Fruit fly (Drosophila melanogaster) whole organism, pupa: ENCODE measurements around the gene CG2964.

Experiments used
- CG10348 ChIP-seq: fragments of 200-800 bp; sonication (Bioruptor generic); IDR thresholded peaks from 2 replicates; pipeline ENCODE4 v1.3.6; 2022; ENCODE audit warnings: missing biosample characterization, missing genetic modification characterization
- CG12605 ChIP-seq: fragments of 200-800 bp; sonication (Bioruptor generic); IDR thresholded peaks from 2 replicates; pipeline ENCODE4 v1.3.6; 2022; ENCODE audit warnings: missing biosample characterization, missing genetic modification characterization
- CG13204 ChIP-seq: fragments of 200-800 bp; sonication (Bioruptor generic); optimal IDR thresholded peaks from 2 replicates; lab custom pipeline; 2018; ENCODE audit warnings: missing biosample characterization, mild to moderate bottlenecking, missing genetic modification characterization, moderate library complexity
- CG14655 ChIP-seq: fragments of 200-800 bp; sonication (Bioruptor generic); optimal IDR thresholded peaks from 3 replicates; lab custom pipeline; 2017; ENCODE audit warnings: mild to moderate bottlenecking, missing biosample characterization, missing genetic modification reagents, missing genetic modification characterization
- CG15710 ChIP-seq: fragments of 200-800 bp; sonication (Bioruptor generic); optimal IDR thresholded peaks from 2 replicates; lab custom pipeline; 2018; ENCODE audit warnings: missing biosample characterization, mild to moderate bottlenecking, missing genetic modification characterization, moderate library complexity
- CG17806 ChIP-seq: fragments of 200-800 bp; sonication (Bioruptor generic); optimal IDR thresholded peaks from 2 replicates; lab custom pipeline; 2018; ENCODE audit warnings: missing biosample characterization, mild to moderate bottlenecking, missing genetic modification characterization, moderate library complexity
- CG32121 ChIP-seq: fragments of 200-800 bp; sonication (Bioruptor generic); IDR thresholded peaks from 2 replicates; pipeline ENCODE4 v1.3.6; 2022; ENCODE audit warnings: missing biosample characterization, missing genetic modification characterization
- CG34367 ChIP-seq: fragments of 200-800 bp; sonication (Bioruptor generic); optimal IDR thresholded peaks from 2 replicates; lab custom pipeline; 2018; ENCODE audit warnings: missing biosample characterization, mild to moderate bottlenecking, missing genetic modification characterization
- CG4496 ChIP-seq: fragments of 200-800 bp; sonication (Bioruptor generic); IDR thresholded peaks from 3 replicates; pipeline ENCODE4 v1.3.6; 2022; ENCODE audit warnings: missing biosample characterization, missing genetic modification characterization
- CG8159 ChIP-seq: fragments of 200-800 bp; sonication (Bioruptor generic); optimal IDR thresholded peaks from 3 replicates; lab custom pipeline; 2018; ENCODE audit warnings: missing biosample characterization, mild to moderate bottlenecking, missing genetic modification characterization, moderate library complexity
- CG8301 ChIP-seq: fragments of 200-800 bp; sonication (Bioruptor generic); optimal IDR thresholded peaks from 2 replicates; lab custom pipeline; 2018; ENCODE audit warnings: missing biosample characterization, mild to moderate bottlenecking, missing genetic modification characterization
- CG9948 ChIP-seq: fragments of 200-800 bp; sonication (Bioruptor generic); optimal IDR thresholded peaks from 2 replicates; lab custom pipeline; 2018; ENCODE audit warnings: missing biosample characterization, mild to moderate bottlenecking, missing genetic modification characterization, moderate library complexity
- D1 ChIP-seq: fragments of 200-800 bp; sonication (Bioruptor generic); optimal IDR thresholded peaks from 2 replicates; lab custom pipeline; 2018; ENCODE audit warnings: missing biosample characterization, mild to moderate bottlenecking, missing genetic modification characterization, moderate library complexity
- EcR ChIP-seq: fragments of 200-800 bp; sonication (Bioruptor generic); optimal IDR thresholded peaks from 3 replicates; lab custom pipeline; 2019; ENCODE audit warnings: missing biosample characterization, missing genetic modification characterization, mild to moderate bottlenecking, moderate library complexity, missing genetic modification reagents
- Ets98B ChIP-seq: fragments of 200-800 bp; sonication (Bioruptor generic); IDR thresholded peaks from 2 replicates; pipeline ENCODE4 v1.3.6; 2022; ENCODE audit warnings: missing biosample characterization, missing genetic modification characterization
- Pif1A ChIP-seq: fragments of 200-800 bp; sonication (Bioruptor generic); optimal IDR thresholded peaks from 3 replicates; lab custom pipeline; 2016; ENCODE audit warnings: missing biosample characterization, missing genetic modification characterization
- Pif1B ChIP-seq: fragments of 200-800 bp; sonication (Bioruptor generic); optimal IDR thresholded peaks from 3 replicates; lab custom pipeline; 2016; ENCODE audit warnings: missing biosample characterization, missing genetic modification characterization
- Snoo ChIP-seq: fragments of 200-800 bp; sonication (Bioruptor generic); optimal IDR thresholded peaks from 3 replicates; lab custom pipeline; 2017; ENCODE audit warnings: missing biosample characterization, mild to moderate bottlenecking, missing genetic modification characterization, inconsistent platforms
- fd96Ca ChIP-seq: fragments of 200-800 bp; sonication (Bioruptor generic); IDR thresholded peaks from 3 replicates; pipeline ENCODE4 v1.3.6; 2022; ENCODE audit warnings: missing biosample characterization, missing genetic modification characterization
- gl ChIP-seq: fragments of 200-800 bp; sonication (Bioruptor generic); optimal IDR thresholded peaks from 2 replicates; lab custom pipeline; 2018; ENCODE audit warnings: missing biosample characterization, mild to moderate bottlenecking, missing genetic modification characterization
- rn ChIP-seq: fragments of 200-800 bp; sonication (Bioruptor generic); IDR thresholded peaks from 2 replicates; pipeline ENCODE4 v1.3.6; 2022; ENCODE audit warnings: missing biosample characterization, missing genetic modification characterization

CG2964 gene

dm6 chr2L:2855204-2855768, 43.0 kb downstream of the CG2964 start:
- TF ChIP-seq Ets98B (GFP tag; lab: Robert Waterston, UW) (0 out of 2 replicates have a peak, but pooled peaks have one; percentile 0), CG8159 (peak; percentile 94), EcR (GFP tag; lab: Kevin White, UChicago) (no peak), CG8301 (tag; lab: Kevin White, UChicago) (no peak), CG32121 (GFP tag; lab: Robert Waterston, UW) (no peak)

dm6 chr2L:2855773-2856615, 43.8 kb downstream of the CG2964 start, which contains the start of the genes CG3104 and RpS21:
Gene CG3104 (minus strand): TSS chr2L:2855778.
Gene RpS21 (plus strand): TSS chr2L:2856070.
- TF ChIP-seq Pif1B (GFP tag; lab: Kevin White, UChicago) (peak; percentile 9), CG8159 (no peak), CG32121 (GFP tag; lab: Robert Waterston, UW) (peak; percentile 36; the same call in 1 of the 2 replicates), CG14655 (peak; percentile 67), Ets98B (GFP tag; lab: Robert Waterston, UW) (peak; percentile 60; the same call in 1 of the 2 replicates), CG4496 (GFP tag; lab: Robert Waterston, UW) (peak; percentile 84), CG12605 (GFP tag; lab: Robert Waterston, UW) (peak; percentile 53; the same call in 1 of the 2 replicates), CG13204 (GFP tag; lab: Kevin White, UChicago) (peak; percentile 48), CG9948 (tag; lab: Kevin White, UChicago) (peak; percentile 24), fd96Ca (GFP tag; lab: Robert Waterston, UW) (peak; percentile 59; the same call in 2 of the 3 replicates), CG8301 (tag; lab: Kevin White, UChicago) (peak; percentile 1), EcR (GFP tag; lab: Kevin White, UChicago) (no peak), Snoo (tag; lab: Kevin White, UChicago) (peak; percentile 86), CG17806 (tag; lab: Kevin White, UChicago) (peak; percentile 37), gl (no peak), CG10348 (GFP tag; lab: Robert Waterston, UW) (no peak), CG15710 (tag; lab: Kevin White, UChicago) (peak; percentile 53), D1 (tag; lab: Kevin White, UChicago) (no peak), CG34367 (tag; lab: Kevin White, UChicago) (peak; percentile 57), Pif1A (GFP tag; lab: Kevin White, UChicago) (peak; percentile 54), rn (peak; percentile 63)

- TF ChIP-seq Pif1B (GFP tag; lab: Kevin White, UChicago) (peak; percentile 48), CG8159 (peak; percentile 18), CG4496 (GFP tag; lab: Robert Waterston, UW) (0 out of 3 replicates have a peak, but pooled peaks have one; percentile 17), CG8301 (tag; lab: Kevin White, UChicago) (no peak), CG32121 (GFP tag; lab: Robert Waterston, UW) (no peak), EcR (GFP tag; lab: Kevin White, UChicago) (peak; percentile 21), Ets98B (GFP tag; lab: Robert Waterston, UW) (peak; percentile 11; the same call in 1 of the 2 replicates), CG17806 (tag; lab: Kevin White, UChicago) (no peak), D1 (tag; lab: Kevin White, UChicago) (no peak), Pif1A (GFP tag; lab: Kevin White, UChicago) (peak; percentile 15)
Measured at dm6 chr2L:2856960-2857584, 44.8 kb downstream of the CG2964 start, which contains the start of gene CG2991. Gene CG2991 (plus strand): TSS chr2L:2857164.

dm6 chr2L:2857862-2858734, 45.9 kb downstream of the CG2964 start:
- TF ChIP-seq CG9948 (tag; lab: Kevin White, UChicago) (peak; percentile 55), Snoo (tag; lab: Kevin White, UChicago) (peak; percentile 63), fd96Ca (GFP tag; lab: Robert Waterston, UW) (peak; percentile 84), CG13204 (GFP tag; lab: Kevin White, UChicago) (no peak), EcR (GFP tag; lab: Kevin White, UChicago) (peak; percentile 10), CG10348 (GFP tag; lab: Robert Waterston, UW) (no peak), CG12605 (GFP tag; lab: Robert Waterston, UW) (peak; percentile 65), rn (peak; percentile 41; the same call in 1 of the 2 replicates), CG8301 (tag; lab: Kevin White, UChicago) (peak; percentile 80), CG14655 (peak; percentile 84), CG4496 (GFP tag; lab: Robert Waterston, UW) (peak; percentile 83), Ets98B (GFP tag; lab: Robert Waterston, UW) (peak; percentile 84), CG34367 (tag; lab: Kevin White, UChicago) (peak; percentile 32), D1 (tag; lab: Kevin White, UChicago) (no peak), Pif1A (GFP tag; lab: Kevin White, UChicago) (peak; percentile 28), CG32121 (GFP tag; lab: Robert Waterston, UW) (peak; percentile 81), CG8159 (peak; percentile 56), gl (no peak), CG15710 (tag; lab: Kevin White, UChicago) (no peak), CG17806 (tag; lab: Kevin White, UChicago) (peak; percentile 48), Pif1B (GFP tag; lab: Kevin White, UChicago) (peak; percentile 48)
- TF ChIP-seq, all 21 proteins: peak for 16
